Worm (Caenorhabditis elegans) whole organism, L2 larva: ENCODE data around the gene ant-1.1.

ENCODE experiments used
- C34F6.9 ChIP-seq: fragments of 150-350 bp; optimal IDR thresholded peaks from 2 replicates; lab custom pipeline; 2014; ENCODE audit warnings: missing biosample characterization, missing genetic modification characterization
- F13H6.1 ChIP-seq: sonication (generic microtip); optimal IDR thresholded peaks from 2 replicates; lab custom pipeline; 2016; ENCODE audit warnings: missing genetic modification characterization, missing compliant biosample characterization
- R02D3.7 ChIP-seq: fragments of 150-350 bp; optimal IDR thresholded peaks from 2 replicates; lab custom pipeline; 2014; ENCODE audit warnings: missing biosample characterization, missing genetic modification characterization
- Y55F3AM.14 ChIP-seq: fragments of 200-800 bp; sonication (Bioruptor generic); optimal IDR thresholded peaks from 2 replicates; lab custom pipeline; 2018; ENCODE audit warnings: mild to moderate bottlenecking, missing genetic modification characterization, missing compliant biosample characterization
- ZK546.5 ChIP-seq: sonication (generic microtip); optimal IDR thresholded peaks from 2 replicates; lab custom pipeline; 2017; ENCODE audit warnings: missing biosample characterization, missing genetic modification characterization
- alr-1 ChIP-seq: fragments of 150-350 bp; optimal IDR thresholded peaks from 2 replicates; lab custom pipeline; 2014; ENCODE audit warnings: missing biosample characterization, missing genetic modification characterization
- aly-2 ChIP-seq: fragments of 150-350 bp; optimal IDR thresholded peaks from 2 replicates; lab custom pipeline; 2014; ENCODE audit warnings: missing biosample characterization, missing genetic modification characterization
- ama-1 ChIP-seq: fragments of 150-350 bp; optimal IDR thresholded peaks from 2 replicates; lab custom pipeline; 2018; ENCODE audit warnings: inconsistent platforms
- blmp-1 ChIP-seq: sonication (generic microtip); optimal IDR thresholded peaks from 2 replicates; lab custom pipeline; 2017; ENCODE audit warnings: missing genetic modification characterization, mild to moderate bottlenecking, missing compliant biosample characterization, antibody characterized with exemption, moderate library complexity; ENCODE audit not compliant: insufficient read depth
- ceh-16 ChIP-seq: fragments of 150-350 bp; optimal IDR thresholded peaks from 2 replicates; lab custom pipeline; 2014; ENCODE audit warnings: missing biosample characterization, missing genetic modification characterization
- ceh-82 ChIP-seq: fragments of 150-350 bp; optimal IDR thresholded peaks from 2 replicates; lab custom pipeline; 2014; ENCODE audit warnings: missing biosample characterization, missing genetic modification characterization
- crh-2 ChIP-seq: sonication (generic microtip); optimal IDR thresholded peaks from 2 replicates; lab custom pipeline; 2017; ENCODE audit warnings: missing biosample characterization, missing genetic modification characterization
- dmd-4 ChIP-seq: sonication (generic microtip); optimal IDR thresholded peaks from 2 replicates; lab custom pipeline; 2017; ENCODE audit warnings: missing biosample characterization, missing genetic modification characterization
- egl-27 ChIP-seq: sonication (generic microtip); optimal IDR thresholded peaks from 3 replicates; lab custom pipeline; 2017; ENCODE audit warnings: missing biosample characterization, missing genetic modification reagents, missing genetic modification characterization
- elt-1 ChIP-seq: fragments of 150-350 bp; optimal IDR thresholded peaks from 2 replicates; lab custom pipeline; 2014; ENCODE audit warnings: missing biosample characterization, missing genetic modification characterization
- elt-3 ChIP-seq: sonication (generic microtip); optimal IDR thresholded peaks from 2 replicates; lab custom pipeline; 2017; ENCODE audit warnings: missing biosample characterization, missing genetic modification characterization
- fos-1 ChIP-seq: fragments of 150-350 bp; optimal IDR thresholded peaks from 2 replicates; lab custom pipeline; 2014; ENCODE audit warnings: missing biosample characterization, missing genetic modification characterization
- gmeb-1 ChIP-seq: fragments of 150-350 bp; optimal IDR thresholded peaks from 2 replicates; lab custom pipeline; 2014; ENCODE audit warnings: missing biosample characterization, missing genetic modification characterization
- lin-11 ChIP-seq: fragments of 150-350 bp; sonication (generic microtip); optimal IDR thresholded peaks from 2 replicates; lab custom pipeline; 2014; ENCODE audit warnings: missing biosample characterization, missing genetic modification characterization, inconsistent platforms, mixed read lengths
- lin-13 ChIP-seq: fragments of 150-350 bp; optimal IDR thresholded peaks from 2 replicates; lab custom pipeline; 2014; ENCODE audit warnings: missing biosample characterization, missing genetic modification reagents, missing genetic modification characterization
- lin-39 ChIP-seq: fragments of 150-350 bp; optimal IDR thresholded peaks from 2 replicates; lab custom pipeline; 2014; ENCODE audit warnings: missing biosample characterization, missing genetic modification reagents, missing genetic modification characterization
- lsy-2 ChIP-seq, 2 experiments: fragments of 150-350 bp in 1 of 2; sonication (generic microtip) in 1 of 2; optimal IDR thresholded peaks; 2 replicates each; lab custom pipeline; 2014 to 2017; ENCODE audit warnings: missing biosample characterization in 2 of 2, missing genetic modification characterization in 2 of 2
- mab-5 ChIP-seq: fragments of 150-350 bp; optimal IDR thresholded peaks from 2 replicates; lab custom pipeline; 2014; ENCODE audit warnings: missing biosample characterization, missing genetic modification characterization
- mbf-1 ChIP-seq: sonication (generic microtip); optimal IDR thresholded peaks from 2 replicates; lab custom pipeline; 2017; ENCODE audit warnings: missing biosample characterization, missing genetic modification characterization
- mdl-1 ChIP-seq, 2 experiments: fragments of 150-350 bp in 1 of 2; sonication (generic microtip) in 1 of 2; optimal IDR thresholded peaks; 2 replicates each; lab custom pipeline; 2017; ENCODE audit warnings: missing biosample characterization in 2 of 2, missing genetic modification characterization in 2 of 2
- nhr-10 ChIP-seq: sonication (generic microtip); optimal IDR thresholded peaks from 2 replicates; lab custom pipeline; 2017; ENCODE audit warnings: missing biosample characterization, missing genetic modification characterization
- nhr-11 ChIP-seq: fragments of 150-350 bp; optimal IDR thresholded peaks from 2 replicates; lab custom pipeline; 2014; ENCODE audit warnings: missing biosample characterization, missing genetic modification characterization
- nhr-12 ChIP-seq: fragments of 150-350 bp; optimal IDR thresholded peaks from 2 replicates; lab custom pipeline; 2014; ENCODE audit warnings: missing biosample characterization, missing genetic modification characterization
- nhr-129 ChIP-seq: fragments of 150-350 bp; optimal IDR thresholded peaks from 2 replicates; lab custom pipeline; 2014; ENCODE audit warnings: missing biosample characterization, missing genetic modification characterization
- nhr-21 ChIP-seq: fragments of 150-350 bp; optimal IDR thresholded peaks from 2 replicates; lab custom pipeline; 2014; ENCODE audit warnings: missing biosample characterization, missing genetic modification characterization
- nhr-23 ChIP-seq: fragments of 150-350 bp; optimal IDR thresholded peaks from 2 replicates; lab custom pipeline; 2014; ENCODE audit warnings: missing biosample characterization, missing genetic modification reagents, missing genetic modification characterization
- nhr-237 ChIP-seq: fragments of 150-350 bp; optimal IDR thresholded peaks from 2 replicates; lab custom pipeline; 2014; ENCODE audit warnings: missing biosample characterization, missing genetic modification characterization
- nhr-25 ChIP-seq: fragments of 150-350 bp; sonication (generic microtip); optimal IDR thresholded peaks from 3 replicates; lab custom pipeline; 2014; ENCODE audit warnings: missing biosample characterization, missing genetic modification characterization
- nhr-6 ChIP-seq: fragments of 150-350 bp; optimal IDR thresholded peaks from 2 replicates; lab custom pipeline; 2014; ENCODE audit warnings: missing biosample characterization, missing genetic modification characterization
- nhr-77 ChIP-seq: fragments of 150-350 bp; optimal IDR thresholded peaks from 2 replicates; lab custom pipeline; 2014; ENCODE audit warnings: missing biosample characterization, missing genetic modification characterization
- peb-1 ChIP-seq: fragments of 150-350 bp; optimal IDR thresholded peaks from 2 replicates; lab custom pipeline; 2014; ENCODE audit warnings: missing biosample characterization, missing genetic modification characterization
- sem-4 ChIP-seq: fragments of 150-350 bp; optimal IDR thresholded peaks from 2 replicates; lab custom pipeline; 2014; ENCODE audit warnings: missing biosample characterization, missing genetic modification reagents, missing genetic modification characterization
- skn-1 ChIP-seq: sonication (generic microtip); optimal IDR thresholded peaks from 2 replicates; lab custom pipeline; 2017; ENCODE audit warnings: missing biosample characterization, missing genetic modification characterization
- sma-3 ChIP-seq: sonication (generic microtip); optimal IDR thresholded peaks from 2 replicates; lab custom pipeline; 2016; ENCODE audit warnings: missing genetic modification reagents, missing genetic modification characterization, missing compliant biosample characterization
- sma-9 ChIP-seq, 2 experiments: fragments of 150-350 bp in 1 of 2; sonication (generic microtip) in 1 of 2; optimal IDR thresholded peaks; 2 replicates each; lab custom pipeline; 2014 to 2016; ENCODE audit warnings: missing genetic modification characterization in 2 of 2, mild to moderate bottlenecking in 1 of 2, missing biosample characterization in 1 of 2, missing compliant biosample characterization in 1 of 2, missing genetic modification reagents in 1 of 2, moderate library complexity in 1 of 2
- snpc-4 ChIP-seq: fragments of 150-350 bp; optimal IDR thresholded peaks from 2 replicates; lab custom pipeline; 2014; ENCODE audit warnings: missing biosample characterization, missing genetic modification characterization
- unc-39 ChIP-seq: fragments of 150-350 bp; optimal IDR thresholded peaks from 2 replicates; lab custom pipeline; 2014; ENCODE audit warnings: missing biosample characterization, missing genetic modification characterization
- unc-55 ChIP-seq: fragments of 150-350 bp; sonication (generic microtip); optimal IDR thresholded peaks from 3 replicates; lab custom pipeline; 2014; ENCODE audit warnings: missing biosample characterization, missing genetic modification reagents, missing genetic modification characterization
- unc-62 ChIP-seq: fragments of 150-350 bp; optimal IDR thresholded peaks from 2 replicates; lab custom pipeline; 2014; ENCODE audit warnings: missing biosample characterization, missing genetic modification reagents, missing genetic modification characterization
- zag-1 ChIP-seq: fragments of 150-350 bp; optimal IDR thresholded peaks from 2 replicates; lab custom pipeline; 2014; ENCODE audit warnings: missing biosample characterization, missing genetic modification characterization
- ztf-1 ChIP-seq: fragments of 200-800 bp; sonication (Bioruptor generic); conservative IDR thresholded peaks from 2 replicates; pipeline ENCODE4 v1.3.6; 2022; ENCODE audit warnings: missing genetic modification characterization, missing compliant biosample characterization
- ztf-11 ChIP-seq: sonication (generic microtip); optimal IDR thresholded peaks from 2 replicates; lab custom pipeline; 2017; ENCODE audit warnings: missing biosample characterization, missing genetic modification characterization
- ztf-4 ChIP-seq: fragments of 150-350 bp; optimal IDR thresholded peaks from 2 replicates; lab custom pipeline; 2014; ENCODE audit warnings: missing biosample characterization, missing genetic modification characterization

Gene ant-1.1

ce11 chrIII:13462965-13463783 lies at the start of gene ant-1.1:
TSS of gene ant-1.1 (plus strand) at chrIII:13463163.
- peak; percentile 91 for TF ChIP-seq nhr-129 (tag; lab: Kevin White, UChicago)
- no peak for TF ChIP-seq alr-1 (tag; lab: Kevin White, UChicago)
- peak; percentile 97 for TF ChIP-seq gmeb-1 (tag; lab: Kevin White, UChicago)
- TF ChIP-seq unc-39 = no peak
- TF ChIP-seq lin-13 (GFP tag; lab: Kevin White, UChicago) = peak; percentile 96
- TF ChIP-seq peb-1 (tag; lab: Kevin White, UChicago) = no peak
- peak; percentile 93 for TF ChIP-seq mab-5 (tag; lab: Kevin White, UChicago)
- no peak for TF ChIP-seq lin-39 (tag; lab: Kevin White, UChicago)
- no peak for TF ChIP-seq nhr-23 (tag; lab: Kevin White, UChicago)
- peak; percentile 90 for TF ChIP-seq sem-4
- no peak for TF ChIP-seq R02D3.7 (tag; lab: Kevin White, UChicago)
- peak; percentile 99 for TF ChIP-seq lsy-2 (tag; optimal IDR thresholded peaks at IDR 0.05; lab: Kevin White, UChicago)
- peak; percentile 86 for TF ChIP-seq Y55F3AM.14
- no peak for TF ChIP-seq nhr-11 (tag; lab: Kevin White, UChicago)
- TF ChIP-seq crh-2 (tag; lab: Kevin White, UChicago) = peak; percentile 94
- peak; percentile 92 for TF ChIP-seq F13H6.1
- peak; percentile 81 for TF ChIP-seq nhr-6 (tag; lab: Kevin White, UChicago)
- peak; percentile 92 for TF ChIP-seq ama-1 (lab: Kevin White, UChicago)
- TF ChIP-seq unc-55 = peak; percentile 97
- no peak for TF ChIP-seq elt-3 (tag; lab: Kevin White, UChicago)
- TF ChIP-seq dmd-4 (tag; lab: Kevin White, UChicago) = no peak
- no peak for TF ChIP-seq aly-2 (tag; lab: Kevin White, UChicago)
- peak; percentile 90 for TF ChIP-seq ztf-4 (tag; lab: Kevin White, UChicago)
- TF ChIP-seq C34F6.9 (tag; lab: Kevin White, UChicago) = peak; percentile 89
- TF ChIP-seq fos-1 = peak; percentile 52
- no peak for TF ChIP-seq nhr-12 (tag; lab: Kevin White, UChicago)
- peak; percentile 68 for TF ChIP-seq blmp-1 (tag; lab: Kevin White, UChicago)
- peak; percentile 99 for TF ChIP-seq ZK546.5 (tag; lab: Kevin White, UChicago)
- TF ChIP-seq unc-62 (GFP tag; lab: Kevin White, UChicago) = peak; percentile 66
- TF ChIP-seq egl-27 (tag; lab: Kevin White, UChicago) = peak; percentile 62
- TF ChIP-seq mbf-1 (tag; lab: Kevin White, UChicago) = no peak
- TF ChIP-seq sma-3 (GFP tag; lab: Kevin White, UChicago) = peak; percentile 98
- TF ChIP-seq skn-1 (tag; lab: Kevin White, UChicago) = no peak
- peak; percentile 93 for TF ChIP-seq nhr-21 (tag; lab: Kevin White, UChicago)
- TF ChIP-seq mdl-1 (tag; optimal IDR thresholded peaks at IDR 0.05; lab: Kevin White, UChicago) = peak in 1 of 2 experiments; percentile 30
- TF ChIP-seq ztf-1 (GFP tag; lab: Robert Waterston, UW) = no peak
- peak; percentile 91 for TF ChIP-seq sma-9 (GFP tag; optimal IDR thresholded peaks at IDR 0.05; lab: Kevin White, UChicago)
- no peak for TF ChIP-seq sma-9 (tag; optimal IDR thresholded peaks at IDR 0.05; lab: Kevin White, UChicago)
- TF ChIP-seq ceh-82 (tag; lab: Kevin White, UChicago) = peak; percentile 88
- peak; percentile 85 for TF ChIP-seq zag-1 (tag; lab: Kevin White, UChicago)
- no peak for TF ChIP-seq ztf-11
- TF ChIP-seq nhr-10 (tag; lab: Kevin White, UChicago) = peak; percentile 44
- TF ChIP-seq nhr-237 (tag; lab: Kevin White, UChicago) = peak; percentile 46
- peak; percentile 81 for TF ChIP-seq snpc-4 (tag; lab: Kevin White, UChicago)
- no peak for TF ChIP-seq elt-1 (tag; lab: Kevin White, UChicago)
- TF ChIP-seq ceh-16 (tag; lab: Kevin White, UChicago) = peak; percentile 95
- peak; percentile 36 for TF ChIP-seq nhr-77 (tag; lab: Kevin White, UChicago)
- peak; percentile 97 for TF ChIP-seq lin-11 (tag; lab: Kevin White, UChicago)
- TF ChIP-seq nhr-25 (tag; lab: Kevin White, UChicago) = peak; percentile 95
- TF ChIP-seq, all 48 proteins: peak for 32
